Fruit fly (Drosophila melanogaster) whole organism, prepupa: Measurements from ENCODE around the gene Rpn11.

Source experiments
- CG10669 ChIP-seq: fragments of 200-800 bp; sonication (Bioruptor generic); optimal IDR thresholded peaks from 3 replicates; lab custom pipeline; 2018; ENCODE audit warnings: missing biosample characterization, mild to moderate bottlenecking, missing genetic modification characterization, moderate library complexity
- CG11762 ChIP-seq: fragments of 200-800 bp; sonication (Bioruptor generic); optimal IDR thresholded peaks from 3 replicates; lab custom pipeline; 2016; ENCODE audit warnings: missing biosample characterization, missing genetic modification characterization; ENCODE audit not compliant: insufficient read depth
- CG11902 ChIP-seq: fragments of 200-800 bp; sonication (Bioruptor generic); optimal IDR thresholded peaks from 3 replicates; lab custom pipeline; 2016; ENCODE audit warnings: missing biosample characterization, missing genetic modification characterization
- CG15336 ChIP-seq: fragments of 200-800 bp; sonication (Bioruptor generic); IDR thresholded peaks from 2 replicates; pipeline ENCODE4 v1.3.6; 2022; ENCODE audit warnings: missing biosample characterization, missing genetic modification characterization
- CG1621 ChIP-seq: fragments of 200-800 bp; sonication (Bioruptor generic); optimal IDR thresholded peaks from 3 replicates; lab custom pipeline; 2018; ENCODE audit warnings: missing biosample characterization, mild to moderate bottlenecking, missing genetic modification characterization
- CG16779 ChIP-seq: fragments of 200-800 bp; sonication (Bioruptor generic); optimal IDR thresholded peaks from 3 replicates; lab custom pipeline; 2017; ENCODE audit warnings: missing biosample characterization, mild to moderate bottlenecking, missing genetic modification characterization
- CG3032 ChIP-seq: fragments of 200-800 bp; optimal IDR thresholded peaks from 2 replicates; lab custom pipeline; 2019; ENCODE audit warnings: missing biosample characterization, mild to moderate bottlenecking, missing genetic modification characterization, moderate library complexity
- CG31627 ChIP-seq: fragments of 200-800 bp; sonication (Bioruptor generic); optimal IDR thresholded peaks from 3 replicates; lab custom pipeline; 2016; ENCODE audit warnings: missing biosample characterization, missing genetic modification characterization
- CG34406 ChIP-seq: fragments of 200-800 bp; sonication (Bioruptor generic); optimal IDR thresholded peaks from 3 replicates; lab custom pipeline; 2016; ENCODE audit warnings: missing biosample characterization, missing genetic modification characterization
- CG3919 ChIP-seq: fragments of 200-800 bp; sonication (Bioruptor generic); optimal IDR thresholded peaks from 3 replicates; lab custom pipeline; 2016; ENCODE audit warnings: missing biosample characterization, missing genetic modification characterization
- CG4318 ChIP-seq: fragments of 200-800 bp; sonication (Bioruptor generic); optimal IDR thresholded peaks from 3 replicates; lab custom pipeline; 2017; ENCODE audit warnings: missing biosample characterization, mild to moderate bottlenecking, missing genetic modification characterization
- CG6163 ChIP-seq: fragments of 200-800 bp; sonication (Bioruptor generic); IDR thresholded peaks from 3 replicates; pipeline ENCODE4 v1.3.6; 2022; ENCODE audit warnings: missing biosample characterization, missing genetic modification characterization
- CG6276 ChIP-seq: fragments of 200-800 bp; sonication (Bioruptor generic); optimal IDR thresholded peaks from 2 replicates; lab custom pipeline; 2017; ENCODE audit warnings: missing biosample characterization, mild to moderate bottlenecking, missing genetic modification characterization
- CG6792 ChIP-seq: fragments of 200-800 bp; sonication (Bioruptor generic); optimal IDR thresholded peaks from 3 replicates; lab custom pipeline; 2016; ENCODE audit warnings: missing biosample characterization, missing genetic modification characterization
- CG6808 ChIP-seq: fragments of 200-800 bp; sonication (Bioruptor generic); optimal IDR thresholded peaks from 3 replicates; lab custom pipeline; 2017; ENCODE audit warnings: missing biosample characterization, missing genetic modification characterization, mild to moderate bottlenecking, moderate library complexity, missing genetic modification reagents
- CG6854 ChIP-seq: fragments of 200-800 bp; sonication (Bioruptor generic); optimal IDR thresholded peaks from 2 replicates; lab custom pipeline; 2017; ENCODE audit warnings: missing biosample characterization, mild to moderate bottlenecking, missing genetic modification characterization
- CG8119 ChIP-seq: fragments of 200-800 bp; sonication (Bioruptor generic); IDR thresholded peaks from 3 replicates; pipeline ENCODE4 v1.3.6; 2022; ENCODE audit warnings: missing biosample characterization, missing genetic modification characterization
- CG8319 ChIP-seq: fragments of 200-800 bp; sonication (Bioruptor generic); optimal IDR thresholded peaks from 3 replicates; lab custom pipeline; 2016; ENCODE audit warnings: missing biosample characterization, missing genetic modification characterization
- Ets21C ChIP-seq: fragments of 200-800 bp; sonication (Bioruptor generic); optimal IDR thresholded peaks from 3 replicates; lab custom pipeline; 2016; ENCODE audit warnings: missing biosample characterization, missing genetic modification characterization
- Ets96B ChIP-seq: fragments of 200-800 bp; optimal IDR thresholded peaks from 2 replicates; lab custom pipeline; 2019; ENCODE audit warnings: missing biosample characterization, mild to moderate bottlenecking, missing genetic modification characterization, moderate library complexity
- Hr38 ChIP-seq: sonication (Bioruptor generic); optimal IDR thresholded peaks from 2 replicates; lab custom pipeline; 2016; ENCODE audit warnings: missing biosample characterization, missing genetic modification characterization
- Hr39 ChIP-seq: fragments of 200-800 bp; sonication (Bioruptor generic); optimal IDR thresholded peaks from 2 replicates; lab custom pipeline; 2016; ENCODE audit warnings: missing biosample characterization, missing genetic modification characterization
- Lpt ChIP-seq: fragments of 200-800 bp; sonication (Bioruptor generic); optimal IDR thresholded peaks from 3 replicates; lab custom pipeline; 2016; ENCODE audit warnings: missing biosample characterization, missing genetic modification characterization
- OdsH ChIP-seq: fragments of 200-800 bp; sonication (Bioruptor generic); optimal IDR thresholded peaks from 3 replicates; lab custom pipeline; 2016; ENCODE audit warnings: missing biosample characterization, missing genetic modification characterization
- Smox ChIP-seq: fragments of 200-800 bp; sonication (Bioruptor generic); optimal IDR thresholded peaks from 3 replicates; lab custom pipeline; 2016; ENCODE audit warnings: missing biosample characterization, missing genetic modification characterization
- Sox14 ChIP-seq: fragments of 200-800 bp; sonication (Bioruptor generic); optimal IDR thresholded peaks from 3 replicates; lab custom pipeline; 2016; ENCODE audit warnings: missing biosample characterization, missing genetic modification characterization
- Sox15 ChIP-seq: fragments of 200-800 bp; sonication (Bioruptor generic); optimal IDR thresholded peaks from 3 replicates; lab custom pipeline; 2016; ENCODE audit warnings: missing biosample characterization, missing genetic modification characterization
- achi ChIP-seq: fragments of 200-800 bp; sonication (Bioruptor generic); optimal IDR thresholded peaks from 3 replicates; lab custom pipeline; 2016; ENCODE audit warnings: missing biosample characterization, missing genetic modification characterization
- acj6 ChIP-seq: fragments of 200-800 bp; sonication (Bioruptor generic); optimal IDR thresholded peaks from 3 replicates; lab custom pipeline; 2016; ENCODE audit warnings: missing biosample characterization, missing genetic modification characterization
- cyc ChIP-seq: fragments of 200-800 bp; sonication (Bioruptor generic); optimal IDR thresholded peaks from 3 replicates; lab custom pipeline; 2016; ENCODE audit warnings: missing biosample characterization, missing genetic modification characterization
- dac ChIP-seq: fragments of 200-800 bp; sonication (Bioruptor generic); optimal IDR thresholded peaks from 2 replicates; lab custom pipeline; 2017; ENCODE audit warnings: missing biosample characterization, mild to moderate bottlenecking, missing genetic modification characterization
- dsx ChIP-seq: fragments of 200-800 bp; optimal IDR thresholded peaks from 3 replicates; lab custom pipeline; 2019; ENCODE audit warnings: missing biosample characterization, mild to moderate bottlenecking, missing genetic modification characterization, moderate library complexity; ENCODE audit not compliant: poor library complexity, severe bottlenecking
- eg ChIP-seq: fragments of 200-800 bp; sonication (Bioruptor generic); IDR thresholded peaks from 3 replicates; pipeline ENCODE4 v1.3.6; 2022; ENCODE audit warnings: missing biosample characterization, missing genetic modification characterization
- esn ChIP-seq: fragments of 200-800 bp; sonication (Bioruptor generic); optimal IDR thresholded peaks from 2 replicates; lab custom pipeline; 2016; ENCODE audit warnings: missing biosample characterization, mild to moderate bottlenecking, missing genetic modification characterization, moderate library complexity
- fd59A ChIP-seq: fragments of 200-800 bp; sonication (Bioruptor generic); optimal IDR thresholded peaks from 2 replicates; lab custom pipeline; 2017; ENCODE audit warnings: missing biosample characterization, mild to moderate bottlenecking, missing genetic modification characterization, missing genetic modification reagents
- fd85E ChIP-seq: fragments of 200-800 bp; sonication (Bioruptor generic); optimal IDR thresholded peaks from 3 replicates; lab custom pipeline; 2016; ENCODE audit warnings: missing biosample characterization, missing genetic modification characterization
- fkh ChIP-seq: fragments of 200-800 bp; sonication (Bioruptor generic); optimal IDR thresholded peaks from 3 replicates; lab custom pipeline; 2017; ENCODE audit warnings: missing biosample characterization, mild to moderate bottlenecking, missing genetic modification characterization, moderate library complexity
- lz ChIP-seq: fragments of 200-800 bp; sonication (Bioruptor generic); optimal IDR thresholded peaks from 3 replicates; lab custom pipeline; 2016; ENCODE audit warnings: missing biosample characterization, missing genetic modification characterization
- pdm3 ChIP-seq: fragments of 200-800 bp; sonication (Bioruptor generic); optimal IDR thresholded peaks from 3 replicates; lab custom pipeline; 2016; ENCODE audit warnings: missing biosample characterization, missing genetic modification characterization
- salr ChIP-seq, 2 experiments: fragments of 200-800 bp; sonication (Bioruptor generic); optimal IDR thresholded peaks; 3 replicates each; lab custom pipeline; 2016 to 2018; ENCODE audit warnings: missing biosample characterization in 2 of 2, missing genetic modification characterization in 2 of 2, mild to moderate bottlenecking in 1 of 2
- ss ChIP-seq, 2 experiments: fragments of 200-800 bp; sonication (Bioruptor generic); optimal IDR thresholded peaks; 2 replicates in 1 of 2; 3 replicates in 1 of 2; lab custom pipeline; 2017 to 2018; ENCODE audit warnings: mild to moderate bottlenecking in 2 of 2, missing biosample characterization in 2 of 2, missing genetic modification characterization in 2 of 2, moderate library complexity in 1 of 2
- svp ChIP-seq: fragments of 200-800 bp; sonication (Bioruptor generic); peaks from one replicate; lab custom pipeline; 2016; ENCODE audit warnings: missing biosample characterization, missing genetic modification characterization
- topi ChIP-seq: fragments of 200-800 bp; sonication (Bioruptor generic); optimal IDR thresholded peaks from 3 replicates; lab custom pipeline; 2016; ENCODE audit warnings: missing biosample characterization, missing genetic modification characterization

Gene Rpn11

DNA sequence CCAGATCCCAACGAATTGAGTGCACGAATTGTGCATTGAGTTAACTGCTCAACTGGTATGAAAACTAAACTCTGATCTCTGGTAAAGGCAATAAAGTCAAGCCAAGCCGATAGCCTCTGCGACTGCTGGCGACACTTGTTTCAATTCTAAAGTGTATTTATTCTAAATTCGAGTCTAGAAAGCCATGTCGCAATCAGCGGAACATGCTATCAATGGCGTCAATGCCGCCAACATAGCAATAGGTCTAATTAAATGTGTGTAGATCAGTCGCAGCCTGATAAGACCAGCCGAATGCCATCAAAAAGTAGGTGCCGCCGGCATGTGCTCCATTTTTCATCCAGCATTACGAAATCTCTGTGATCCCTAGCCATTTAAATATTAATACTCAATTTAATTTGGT is 34.0 kb downstream of the Rpn11 start:
- TF ChIP-seq Hr39 (GFP tag; lab: Kevin White, UChicago) (no peak), CG6276 (GFP tag; lab: Kevin White, UChicago) (no peak), Ets21C (GFP tag; lab: Kevin White, UChicago) (no peak), CG34406 (no peak), CG6792 (no peak), CG8119 (GFP tag; lab: Robert Waterston, UW) (no peak), Smox (no peak), topi (no peak), Lpt (GFP tag; lab: Kevin White, UChicago) (no peak), Sox15 (no peak), svp (GFP tag; lab: Kevin White, UChicago) (no peak), CG11902 (no peak), CG10669 (GFP tag; lab: Kevin White, UChicago) (no peak), CG16779 (no peak), pdm3 (GFP tag; lab: Kevin White, UChicago) (no peak), ss (GFP tag; optimal IDR thresholded peaks at IDR 0.05; lab: Kevin White, UChicago) (no peak)

DNA sequence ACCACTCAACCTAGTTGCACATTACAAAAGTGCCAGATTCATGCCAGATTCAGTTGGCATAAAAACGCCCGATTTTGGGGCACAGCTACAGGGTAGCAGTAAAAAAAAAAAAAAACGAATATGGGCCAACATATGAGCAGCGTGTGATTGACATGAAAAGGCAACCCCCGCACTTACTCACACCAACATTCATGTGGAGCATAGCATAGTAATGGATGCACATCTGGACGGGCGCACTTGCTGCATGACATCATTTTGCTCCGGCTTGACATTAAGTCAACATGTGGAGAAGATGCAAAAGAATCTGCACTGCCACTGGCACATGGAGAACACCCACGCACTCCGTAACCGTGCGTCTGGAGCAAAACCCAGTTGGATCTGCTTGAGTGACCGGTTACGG is 37.0 kb downstream of the Rpn11 start:
- TF ChIP-seq Hr38 (no peak), CG6163 (GFP tag; lab: Robert Waterston, UW) (no peak), svp (GFP tag; lab: Kevin White, UChicago) (peak; percentile 22), CG6276 (GFP tag; lab: Kevin White, UChicago) (no peak)

DNA sequence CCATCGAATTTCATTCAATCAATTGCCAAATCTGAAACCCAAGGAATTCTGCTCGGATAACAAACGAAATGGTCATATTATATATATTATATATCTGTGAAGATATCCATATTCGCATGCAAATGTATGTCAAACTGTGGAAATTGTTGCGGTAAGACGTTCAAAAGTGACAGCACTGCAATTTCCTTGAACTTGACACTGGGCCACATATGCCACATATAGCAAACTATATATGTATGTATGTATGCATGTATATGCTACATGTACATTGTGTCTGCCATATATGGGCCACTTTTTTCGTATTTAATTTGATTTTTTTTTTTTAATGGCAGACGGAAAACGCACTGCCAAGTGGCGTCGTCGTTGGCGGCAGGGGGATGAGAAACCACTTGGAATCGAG is 39.1 kb downstream of the Rpn11 start:
- TF ChIP-seq CG31627 (GFP tag; lab: Kevin White, UChicago) (no peak), cyc (GFP tag; lab: Kevin White, UChicago) (no peak), CG3919 (no peak), salr (GFP tag; optimal IDR thresholded peaks at IDR 0.05; lab: Kevin White, UChicago) (no peak), CG6808 (GFP tag; lab: Kevin White, UChicago) (no peak), CG11762 (no peak), CG10669 (GFP tag; lab: Kevin White, UChicago) (no peak), OdsH (GFP tag; lab: Kevin White, UChicago) (no peak), CG8319 (no peak), dsx (no peak), CG15336 (GFP tag; lab: Robert Waterston, UW) (no peak), Lpt (GFP tag; lab: Kevin White, UChicago) (no peak), fd85E (GFP tag; lab: Kevin White, UChicago) (no peak)

DNA sequence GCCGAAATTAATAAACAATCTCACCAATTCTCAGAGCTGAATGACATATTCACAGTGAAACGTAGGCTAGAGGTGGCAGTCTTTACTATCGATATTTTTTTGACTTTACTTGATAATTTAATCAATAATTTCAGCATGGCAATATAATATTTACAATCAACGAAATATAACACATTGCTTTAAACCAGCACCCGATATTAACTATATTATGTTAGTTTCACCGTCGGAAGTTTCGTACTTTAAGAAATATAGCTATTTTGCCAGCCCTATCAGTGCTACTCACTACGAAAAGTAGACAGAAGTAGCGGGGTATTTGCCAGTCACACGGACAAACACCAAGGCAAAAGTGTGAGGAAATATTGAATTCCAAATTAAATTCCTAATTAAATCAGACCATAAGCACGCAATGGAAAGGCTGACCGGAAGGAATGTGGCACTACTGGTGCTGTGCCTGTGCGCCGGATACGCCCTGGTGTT is 48.8 kb downstream of the Rpn11 start, which contains the start of the genes CG31917, Tfb5 and SelT:
Gene CG31917, minus strand, starts transcription at position 51 of the 477 bp plus-strand sequence.
Gene Tfb5, minus strand, starts transcription at position 51 of the 477 bp plus-strand sequence.
Gene SelT, plus strand, starts transcription at position 139 of the 477 bp plus-strand sequence.
- TF ChIP-seq CG6163 (GFP tag; lab: Robert Waterston, UW) (peak; percentile 12; the same call in 1 of the 3 replicates), CG31627 (GFP tag; lab: Kevin White, UChicago) (peak; percentile 58), CG8319 (no peak), Ets96B (tag; lab: Kevin White, UChicago) (peak; percentile 52), CG3919 (no peak), CG4318 (GFP tag; lab: Kevin White, UChicago) (no peak), CG6792 (peak; percentile 42), pdm3 (GFP tag; lab: Kevin White, UChicago) (no peak), Ets21C (GFP tag; lab: Kevin White, UChicago) (peak; percentile 54), fd85E (GFP tag; lab: Kevin White, UChicago) (no peak), lz (GFP tag; lab: Kevin White, UChicago) (peak; percentile 65), CG1621 (tag; lab: Kevin White, UChicago) (no peak), OdsH (GFP tag; lab: Kevin White, UChicago) (no peak), dac (no peak), CG3032 (tag; lab: Kevin White, UChicago) (peak; percentile 48), CG15336 (GFP tag; lab: Robert Waterston, UW) (no peak), Sox15 (peak; percentile 31), CG16779 (no peak), eg (GFP tag; lab: Robert Waterston, UW) (peak; percentile 63; the same call in 2 of the 3 replicates), CG34406 (peak; percentile 5), Sox14 (GFP tag; lab: Kevin White, UChicago) (peak; percentile 50), cyc (GFP tag; lab: Kevin White, UChicago) (peak; percentile 58), CG11902 (peak; percentile 1), topi (peak; percentile 43), fkh (GFP tag; lab: Kevin White, UChicago) (no peak), svp (GFP tag; lab: Kevin White, UChicago) (peak; percentile 86), CG11762 (no peak), Hr39 (GFP tag; lab: Kevin White, UChicago) (peak; percentile 65), Smox (peak; percentile 59), CG6854 (no peak), esn (GFP tag; lab: Kevin White, UChicago) (peak; percentile 73), fd59A (GFP tag; lab: Kevin White, UChicago) (no peak), acj6 (GFP tag; lab: Kevin White, UChicago) (peak; percentile 65), achi (GFP tag; lab: Kevin White, UChicago) (peak; percentile 33)
